Fruit fly (Drosophila melanogaster) whole organism, embryonic: ENCODE measurements around the gene Reck.
A peak's percentile ranks its signal among the peaks of the same experiment; 100 is the strongest.

Experiments
- CG10267 ChIP-seq: fragments of 200-800 bp; sonication (Bioruptor generic); optimal IDR thresholded peaks from 2 replicates; lab custom pipeline; 2018; ENCODE audit warnings: missing biosample characterization, mild to moderate bottlenecking, missing genetic modification characterization, moderate library complexity
- CG10979 ChIP-seq: fragments of 200-800 bp; sonication (Bioruptor generic); optimal IDR thresholded peaks from 2 replicates; lab custom pipeline; 2018; ENCODE audit warnings: missing biosample characterization, mild to moderate bottlenecking, missing genetic modification characterization, moderate library complexity
- CG15514 ChIP-seq: fragments of 200-800 bp; sonication (Bioruptor generic); optimal IDR thresholded peaks from 3 replicates; lab custom pipeline; 2017; ENCODE audit warnings: missing biosample characterization, missing genetic modification characterization, mild to moderate bottlenecking, moderate library complexity, missing genetic modification reagents
- CG15696 ChIP-seq: fragments of 200-800 bp; sonication (Bioruptor generic); optimal IDR thresholded peaks from 2 replicates; lab custom pipeline; 2019; ENCODE audit warnings: missing biosample characterization, mild to moderate bottlenecking, missing genetic modification characterization, moderate library complexity
- CG17361 ChIP-seq: fragments of 200-800 bp; sonication (Bioruptor generic); IDR thresholded peaks from 3 replicates; pipeline ENCODE4 v1.3.6; 2022; ENCODE audit warnings: missing biosample characterization, missing genetic modification characterization
- CG1792 ChIP-seq: fragments of 200-800 bp; sonication (Bioruptor generic); optimal IDR thresholded peaks from 2 replicates; lab custom pipeline; 2016; ENCODE audit warnings: missing biosample characterization, missing genetic modification characterization
- CG18262 ChIP-seq: fragments of 200-800 bp; optimal IDR thresholded peaks from 3 replicates; lab custom pipeline; 2019; ENCODE audit warnings: missing biosample characterization, mild to moderate bottlenecking, missing genetic modification characterization, moderate library complexity
- CG31441 ChIP-seq: fragments of 200-800 bp; sonication (Bioruptor generic); IDR thresholded peaks from 2 replicates; pipeline ENCODE4 v1.3.6; 2022; ENCODE audit warnings: missing biosample characterization, missing genetic modification characterization
- CG7271 ChIP-seq: fragments of 200-800 bp; sonication (Bioruptor generic); optimal IDR thresholded peaks from 2 replicates; lab custom pipeline; 2018; ENCODE audit warnings: missing biosample characterization, mild to moderate bottlenecking, missing genetic modification characterization, moderate library complexity
- CG9727 ChIP-seq: fragments of 200-800 bp; sonication (Bioruptor generic); optimal IDR thresholded peaks from 3 replicates; lab custom pipeline; 2017; ENCODE audit warnings: missing biosample characterization, mild to moderate bottlenecking, missing genetic modification characterization
- E2f1 ChIP-seq: fragments of 200-800 bp; sonication (Bioruptor generic); IDR thresholded peaks from 2 replicates; pipeline ENCODE4 v1.3.6; 2022; ENCODE audit warnings: missing biosample characterization, missing genetic modification characterization
- Mes4 ChIP-seq: fragments of 200-800 bp; sonication (Bioruptor generic); optimal IDR thresholded peaks from 2 replicates; lab custom pipeline; 2016; ENCODE audit warnings: missing biosample characterization, missing genetic modification characterization
- ap ChIP-seq: fragments of 200-800 bp; sonication (Bioruptor generic); IDR thresholded peaks from 2 replicates; pipeline ENCODE4 v1.3.6; 2022; ENCODE audit warnings: missing biosample characterization, missing genetic modification characterization
- ara ChIP-seq: fragments of 200-800 bp; sonication (Bioruptor generic); IDR thresholded peaks from 2 replicates; pipeline ENCODE4 v1.3.6; 2022; ENCODE audit warnings: missing biosample characterization, missing genetic modification characterization
- dmrt11E ChIP-seq: fragments of 200-800 bp; sonication (Bioruptor generic); optimal IDR thresholded peaks from 3 replicates; lab custom pipeline; 2018; ENCODE audit warnings: missing biosample characterization, mild to moderate bottlenecking, missing genetic modification characterization, moderate library complexity
- inv ChIP-seq: fragments of 200-800 bp; sonication (Bioruptor generic); IDR thresholded peaks from 2 replicates; pipeline ENCODE4 v1.3.6; 2022; ENCODE audit warnings: missing biosample characterization, missing genetic modification characterization; ENCODE audit not compliant: partially characterized antibody
- lola ChIP-seq, 3 experiments: fragments of >200 bp in 2 of 3; fragments of 200-800 bp in 1 of 3; sonication (Bioruptor generic) in 1 of 3; optimal IDR thresholded peaks; 2 replicates each; lab custom pipeline; 2017 to 2019; ENCODE audit warnings: missing biosample characterization in 3 of 3, missing genetic modification characterization in 3 of 3, mild to moderate bottlenecking in 1 of 3, moderate library complexity in 1 of 3
- phol ChIP-seq: fragments of 200-800 bp; sonication (Bioruptor generic); optimal IDR thresholded peaks from 3 replicates; lab custom pipeline; 2018; ENCODE audit warnings: missing biosample characterization, mild to moderate bottlenecking, missing genetic modification characterization, moderate library complexity
- prd ChIP-seq, 3 experiments: fragments of >200 bp in 2 of 3; fragments of 200-800 bp in 1 of 3; sonication (Bioruptor generic) in 1 of 3; optimal IDR thresholded peaks in 2 of 3; IDR thresholded peaks in 1 of 3; 2 replicates in 2 of 3; 3 replicates in 1 of 3; pipeline versions ENCODE4 v1.3.6 to Lab custom; 2017 to 2022; ENCODE audit warnings: missing biosample characterization in 1 of 3, missing genetic modification characterization in 1 of 3
- pzg ChIP-seq: fragments of 200-800 bp; sonication (Bioruptor generic); optimal IDR thresholded peaks from 3 replicates; lab custom pipeline; 2018; ENCODE audit warnings: missing biosample characterization, mild to moderate bottlenecking, missing genetic modification characterization, moderate library complexity
- ssp ChIP-seq: fragments of 200-800 bp; sonication (Bioruptor generic); IDR thresholded peaks from 2 replicates; pipeline ENCODE4 v1.3.6; 2022; ENCODE audit warnings: missing biosample characterization, missing genetic modification characterization
- tup ChIP-seq: fragments of 200-800 bp; sonication (Bioruptor generic); optimal IDR thresholded peaks from 2 replicates; lab custom pipeline; 2016; ENCODE audit warnings: missing biosample characterization, mild to moderate bottlenecking, missing genetic modification characterization, moderate library complexity
- twi ChIP-seq: fragments of 200-800 bp; optimal IDR thresholded peaks from 2 replicates; lab custom pipeline; 2019; ENCODE audit warnings: missing biosample characterization, mild to moderate bottlenecking, missing genetic modification characterization, moderate library complexity
- zen ChIP-seq: fragments of 200-800 bp; sonication (Bioruptor generic); optimal IDR thresholded peaks from 3 replicates; lab custom pipeline; 2018; ENCODE audit warnings: missing biosample characterization, mild to moderate bottlenecking, missing genetic modification characterization, moderate library complexity
- zf30C ChIP-seq: fragments of 200-800 bp; sonication (Bioruptor generic); optimal IDR thresholded peaks from 3 replicates; lab custom pipeline; 2018; ENCODE audit warnings: missing biosample characterization, mild to moderate bottlenecking, missing genetic modification characterization

The Reck gene

DNA sequence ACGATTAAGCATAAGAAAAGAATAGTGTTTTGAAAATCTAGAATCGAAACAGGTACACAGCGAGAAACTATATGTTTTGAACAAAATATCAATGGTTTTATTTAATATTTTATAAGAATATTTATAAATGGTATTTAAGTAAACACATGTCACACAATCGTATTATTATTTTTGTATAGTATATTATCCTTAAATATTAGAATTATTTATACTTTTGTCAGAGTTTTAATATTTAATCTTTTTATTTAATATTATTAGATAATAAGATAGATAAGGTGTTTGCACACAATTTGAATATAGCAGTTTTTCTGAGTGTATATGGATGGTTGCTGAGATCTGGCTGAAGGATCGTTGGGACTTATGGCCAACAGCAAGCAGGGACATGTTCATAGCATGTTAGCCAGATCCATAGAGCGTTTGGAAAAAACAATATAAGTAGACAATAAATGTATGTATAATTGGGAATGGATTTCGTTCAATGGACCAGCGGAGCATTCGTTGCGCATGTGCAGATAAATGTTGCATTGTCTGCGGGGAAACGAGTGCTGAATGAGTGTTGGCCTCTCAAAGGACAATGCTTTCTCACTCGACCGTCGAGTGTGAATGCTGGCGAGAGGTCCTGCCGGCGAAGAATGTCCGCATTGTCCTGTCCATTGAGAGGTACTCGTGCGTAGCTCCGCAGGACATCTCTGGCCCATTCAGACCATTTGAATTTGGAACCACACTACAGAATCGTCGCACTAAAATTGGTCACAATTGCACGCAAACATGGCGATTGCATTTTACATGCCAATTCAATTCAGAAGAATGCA is 60.8 kb downstream of the Reck start (continued):
- no peak for TF ChIP-seq ssp
- TF ChIP-seq Mes4: no peak
- 0 out of 2 replicates have a peak, but pooled peaks have one; percentile 17 for TF ChIP-seq CG31441 (GFP tag; lab: Robert Waterston, UW)
- no peak for TF ChIP-seq CG15514 (GFP tag; lab: Kevin White, UChicago)
- TF ChIP-seq twi (tag; lab: Kevin White, UChicago): peak; percentile 97
- peak; percentile 23 for TF ChIP-seq CG10267 (tag; lab: Kevin White, UChicago)
- TF ChIP-seq lola (GFP tag; optimal IDR thresholded peaks at IDR 0.05; lab: Kevin White, UChicago): peak in 1 of 3 experiments; percentile 51
- peak; percentile 58 for TF ChIP-seq dmrt11E
- TF ChIP-seq CG9727 (GFP tag; lab: Kevin White, UChicago): peak; percentile 24
- no peak for TF ChIP-seq ara (GFP tag; lab: Robert Waterston, UW)
- no peak for TF ChIP-seq CG1792 (GFP tag; lab: Kevin White, UChicago)
- TF ChIP-seq tup (GFP tag; lab: Kevin White, UChicago): no peak
- TF ChIP-seq CG7271 (tag; lab: Kevin White, UChicago): peak; percentile 9
- TF ChIP-seq CG15696 (tag; lab: Kevin White, UChicago): peak; percentile 66
- peak; percentile 8 for TF ChIP-seq zen (tag; lab: Kevin White, UChicago)
- TF ChIP-seq CG18262 (tag; lab: Kevin White, UChicago): peak; percentile 54
- TF ChIP-seq E2f1 (GFP tag; lab: Robert Waterston, UW): no peak
- peak; percentile 33; the same call in 1 of the 3 replicates for TF ChIP-seq CG17361 (GFP tag; lab: Robert Waterston, UW)
- no peak for TF ChIP-seq pzg
- TF ChIP-seq inv (GFP tag; lab: Robert Waterston, UW): no peak
- peak; percentile 12 for TF ChIP-seq phol (tag; lab: Kevin White, UChicago)
- no peak for TF ChIP-seq ap (GFP tag; lab: Robert Waterston, UW)
- peak; percentile 64 for TF ChIP-seq zf30C (GFP tag; lab: Kevin White, UChicago)
- TF ChIP-seq prd (optimal IDR thresholded peaks at IDR 0.05; lab: Kevin White, UChicago): no peak
- peak; percentile 37; the same call in 2 of the 3 replicates for TF ChIP-seq prd (GFP tag; IDR thresholded peaks at IDR 0.05; lab: Robert Waterston, UW)
- TF ChIP-seq CG10979: peak; percentile 37
